Fruit fly (Drosophila melanogaster): Measurements from ENCODE around the gene CG8851.

DNA sequence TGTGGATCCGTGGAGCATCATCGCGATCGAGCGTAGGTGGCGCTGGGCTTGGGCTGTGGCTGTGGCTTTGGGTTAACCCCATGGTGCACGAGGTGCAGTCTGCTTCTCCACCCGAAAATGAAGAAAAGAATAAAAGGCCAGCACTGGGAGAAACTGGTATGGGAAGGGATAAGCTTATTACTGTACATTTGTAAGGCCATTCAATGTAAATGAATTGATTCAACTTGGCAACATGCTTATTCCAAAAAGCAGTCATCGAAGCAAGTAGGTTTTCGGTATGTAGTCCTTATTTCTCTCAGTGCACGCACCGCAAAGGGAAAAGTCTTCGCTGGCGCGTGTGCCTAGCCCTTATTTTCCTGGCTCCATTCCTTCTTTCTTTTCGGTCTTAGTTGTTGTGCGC lies 47.1 kb downstream of the CG8851 start:
- TF ChIP-seq gl (tag; optimal IDR thresholded peaks at IDR 0.05) (no peak), Pif1A (GFP tag; optimal IDR thresholded peaks at IDR 0.05) (peak; percentile 60), CG32121 (GFP tag; IDR thresholded peaks at IDR 0.05) (no peak), CG8301 (tag; optimal IDR thresholded peaks at IDR 0.05) (peak; percentile 60), CG17806 (tag; optimal IDR thresholded peaks at IDR 0.05) (peak; percentile 61), CG10348 (GFP tag; IDR thresholded peaks at IDR 0.05) (no peak), rn (GFP tag; IDR thresholded peaks at IDR 0.05) (0 out of 2 replicates have a peak, but pooled peaks have one; percentile 27), CG8159 (tag; optimal IDR thresholded peaks at IDR 0.05) (peak; percentile 61), CG9948 (tag; optimal IDR thresholded peaks at IDR 0.05) (peak; percentile 62), fd96Ca (GFP tag; IDR thresholded peaks at IDR 0.05) (peak; percentile 67; the same call in 2 of the 3 replicates), EcR (GFP tag; optimal IDR thresholded peaks at IDR 0.05) (no peak)

Measured in whole organism, pupa.